Fruit fly (Drosophila melanogaster) whole organism: ENCODE results near the gene alpha-Man-IIb.

Source experiments
- CG8478 ChIP-seq: fragments of >200 bp; optimal IDR thresholded peaks from 2 replicates; lab custom pipeline; 2018; ENCODE audit warnings: inconsistent platforms
- Dll ChIP-seq: fragments of >200 bp; optimal IDR thresholded peaks from 2 replicates; lab custom pipeline; 2017
- EcR ChIP-seq, 2 experiments: fragments of >200 bp; optimal IDR thresholded peaks; 2 replicates each; lab custom pipeline; 2017; ENCODE audit warnings: missing biosample characterization in 2 of 2, missing genetic modification characterization in 2 of 2, missing genetic modification reagents in 2 of 2
- pan ChIP-seq: fragments of >200 bp; optimal IDR thresholded peaks from 2 replicates; lab custom pipeline; 2017
- psq ChIP-seq: fragments of >200 bp; optimal IDR thresholded peaks from 2 replicates; lab custom pipeline; 2017
- usp ChIP-seq: fragments of >200 bp; optimal IDR thresholded peaks from 2 replicates; lab custom pipeline; 2017; ENCODE audit warnings: missing biosample characterization, missing genetic modification characterization, mixed read lengths

dm6 chr3R:15807877-15808381 lies 3.9 kb downstream of the alpha-Man-IIb start:
- TF ChIP-seq usp (GFP tag; lab: Kevin White, UChicago) = no peak
- no peak for TF ChIP-seq EcR (GFP tag; optimal IDR thresholded peaks at IDR 0.05; lab: Kevin White, UChicago)
- TF ChIP-seq CG8478 (lab: Kevin White, UChicago) = no peak
- no peak for TF ChIP-seq pan (lab: Kevin White, UChicago)
- no peak for TF ChIP-seq psq (lab: Kevin White, UChicago)
- no peak for TF ChIP-seq Dll (lab: Kevin White, UChicago)
